Fruit fly (Drosophila melanogaster) whole organism, embryonic: ENCODE data around the gene CG7333.
A peak's percentile ranks its signal among the peaks of the same experiment; 100 is the strongest.

Source experiments
- Aef1 ChIP-seq: fragments of 200-800 bp; sonication (Bioruptor generic); IDR thresholded peaks from 3 replicates; pipeline ENCODE4 v1.3.6; 2022; ENCODE audit warnings: missing biosample characterization, missing genetic modification characterization
- Asciz ChIP-seq: fragments of 200-800 bp; sonication (Bioruptor generic); optimal IDR thresholded peaks from 2 replicates; lab custom pipeline; 2017; ENCODE audit warnings: missing biosample characterization, mild to moderate bottlenecking, missing genetic modification characterization, missing genetic modification reagents
- Bgb ChIP-seq: fragments of 200-800 bp; sonication (Bioruptor generic); IDR thresholded peaks from 2 replicates; pipeline ENCODE4 v1.3.6; 2022; ENCODE audit warnings: missing biosample characterization, missing genetic modification characterization; ENCODE audit not compliant: partially characterized antibody
- CG10274 ChIP-seq: fragments of 200-800 bp; sonication (Bioruptor generic); optimal IDR thresholded peaks from 3 replicates; lab custom pipeline; 2017; ENCODE audit warnings: missing biosample characterization, mild to moderate bottlenecking, missing genetic modification characterization
- CG10959 ChIP-seq: fragments of 200-800 bp; sonication (Bioruptor generic); IDR thresholded peaks from 2 replicates; pipeline ENCODE4 v1.3.6; 2022; ENCODE audit warnings: missing biosample characterization, missing genetic modification characterization
- CG12104 ChIP-seq: fragments of 200-800 bp; sonication (Bioruptor generic); optimal IDR thresholded peaks from 3 replicates; lab custom pipeline; 2016; ENCODE audit warnings: missing biosample characterization, missing genetic modification characterization
- CG13424 ChIP-seq: fragments of 200-800 bp; sonication (Bioruptor generic); optimal IDR thresholded peaks from 2 replicates; lab custom pipeline; 2019; ENCODE audit warnings: missing biosample characterization, mild to moderate bottlenecking, missing genetic modification characterization, moderate library complexity
- CG14050 ChIP-seq: fragments of 200-800 bp; sonication (Bioruptor generic); IDR thresholded peaks from 3 replicates; pipeline ENCODE4 v1.3.6; 2022; ENCODE audit warnings: missing biosample characterization, missing genetic modification characterization
- CG15073 ChIP-seq: fragments of 200-800 bp; sonication (Bioruptor generic); optimal IDR thresholded peaks from 2 replicates; lab custom pipeline; 2016; ENCODE audit warnings: missing biosample characterization, missing genetic modification characterization
- CG1647 ChIP-seq: fragments of 200-800 bp; sonication (Bioruptor generic); optimal IDR thresholded peaks from 3 replicates; lab custom pipeline; 2016; ENCODE audit warnings: missing biosample characterization, missing genetic modification characterization
- CG16779 ChIP-seq: fragments of 200-800 bp; sonication (Bioruptor generic); IDR thresholded peaks from 2 replicates; pipeline ENCODE4 v1.3.6; 2022; ENCODE audit warnings: missing biosample characterization, missing genetic modification characterization
- CG17829 ChIP-seq: fragments of 200-800 bp; optimal IDR thresholded peaks from 2 replicates; lab custom pipeline; 2019; ENCODE audit warnings: missing biosample characterization, mild to moderate bottlenecking, missing genetic modification characterization, moderate library complexity
- CG2712 ChIP-seq: fragments of 200-800 bp; optimal IDR thresholded peaks from 3 replicates; lab custom pipeline; 2019; ENCODE audit warnings: missing biosample characterization, mild to moderate bottlenecking, missing genetic modification characterization, moderate library complexity
- CG30431 ChIP-seq: fragments of 200-800 bp; sonication (Bioruptor generic); optimal IDR thresholded peaks from 2 replicates; lab custom pipeline; 2017; ENCODE audit warnings: missing biosample characterization, missing genetic modification characterization
- CG3407 ChIP-seq: fragments of 200-800 bp; sonication (Bioruptor generic); optimal IDR thresholded peaks from 2 replicates; lab custom pipeline; 2018; ENCODE audit warnings: missing biosample characterization, mild to moderate bottlenecking, missing genetic modification characterization
- CG8281 ChIP-seq: fragments of 200-800 bp; sonication (Bioruptor generic); optimal IDR thresholded peaks from 2 replicates; lab custom pipeline; 2018; ENCODE audit warnings: missing biosample characterization, mild to moderate bottlenecking, missing genetic modification characterization, moderate library complexity
- CG8290 ChIP-seq, 3 experiments: fragments of 200-800 bp; sonication (Bioruptor generic); optimal IDR thresholded peaks; 2 replicates each; lab custom pipeline; 2016 to 2019; ENCODE audit warnings: missing biosample characterization in 3 of 3, missing genetic modification characterization in 3 of 3, mild to moderate bottlenecking in 2 of 3, moderate library complexity in 1 of 3
- CG9817 ChIP-seq: fragments of 200-800 bp; sonication (Bioruptor generic); optimal IDR thresholded peaks from 2 replicates; lab custom pipeline; 2018; ENCODE audit warnings: missing biosample characterization, mild to moderate bottlenecking, missing genetic modification characterization, moderate library complexity
- CG9932 ChIP-seq: fragments of 200-800 bp; sonication (Bioruptor generic); IDR thresholded peaks from 2 replicates; pipeline ENCODE4 v1.3.6; 2022; ENCODE audit warnings: missing biosample characterization, missing genetic modification characterization
- Dad ChIP-seq: fragments of 200-800 bp; sonication (Bioruptor generic); optimal IDR thresholded peaks from 3 replicates; lab custom pipeline; 2016; ENCODE audit warnings: missing biosample characterization, missing genetic modification characterization
- Gsc ChIP-seq: fragments of 200-800 bp; sonication (Bioruptor generic); IDR thresholded peaks from 2 replicates; pipeline ENCODE4 v1.3.6; 2022; ENCODE audit warnings: missing biosample characterization, missing genetic modification characterization
- Gug ChIP-seq: fragments of 200-800 bp; sonication (Bioruptor generic); IDR thresholded peaks from 4 replicates; pipeline ENCODE4 v1.3.6; 2022; ENCODE audit warnings: missing biosample characterization, missing genetic modification characterization
- HLH54F ChIP-seq: fragments of 200-800 bp; sonication (Bioruptor generic); optimal IDR thresholded peaks from 3 replicates; lab custom pipeline; 2016; ENCODE audit warnings: missing biosample characterization, missing genetic modification characterization
- HLHmδ ChIP-seq: fragments of 200-800 bp; sonication (Bioruptor generic); optimal IDR thresholded peaks from 2 replicates; lab custom pipeline; 2018; ENCODE audit warnings: missing biosample characterization, mild to moderate bottlenecking, missing genetic modification characterization, moderate library complexity
- MTF-1 ChIP-seq: fragments of 200-800 bp; sonication (Bioruptor generic); optimal IDR thresholded peaks from 2 replicates; lab custom pipeline; 2018; ENCODE audit warnings: missing biosample characterization, mild to moderate bottlenecking, missing genetic modification characterization, borderline replicate concordance
- Meics ChIP-seq: fragments of 200-800 bp; sonication (Bioruptor generic); optimal IDR thresholded peaks from 2 replicates; lab custom pipeline; 2017; ENCODE audit warnings: missing biosample characterization, mild to moderate bottlenecking, missing genetic modification characterization
- Mes4 ChIP-seq: fragments of 200-800 bp; sonication (Bioruptor generic); optimal IDR thresholded peaks from 2 replicates; lab custom pipeline; 2016; ENCODE audit warnings: missing biosample characterization, missing genetic modification characterization
- TFAM ChIP-seq: fragments of 200-800 bp; sonication (Bioruptor generic); optimal IDR thresholded peaks from 2 replicates; lab custom pipeline; 2017; ENCODE audit warnings: missing biosample characterization, missing genetic modification characterization, inconsistent platforms
- Trl ChIP-seq, 3 experiments: fragments of >200 bp in 2 of 3; fragments of 200-800 bp in 1 of 3; sonication (Bioruptor generic) in 1 of 3; optimal IDR thresholded peaks; 2 replicates in 1 of 3; 3 replicates in 2 of 3; lab custom pipeline; 2016 to 2017; ENCODE audit warnings: missing biosample characterization in 1 of 3, missing genetic modification characterization in 1 of 3
- ab ChIP-seq: fragments of 200-800 bp; sonication (Bioruptor generic); optimal IDR thresholded peaks from 2 replicates; lab custom pipeline; 2016; ENCODE audit warnings: missing biosample characterization, missing genetic modification characterization
- cg ChIP-seq: fragments of 200-800 bp; sonication (Bioruptor generic); optimal IDR thresholded peaks from 3 replicates; lab custom pipeline; 2019; ENCODE audit warnings: missing biosample characterization, mild to moderate bottlenecking, missing genetic modification characterization, moderate library complexity
- chif ChIP-seq, 2 experiments: fragments of 200-800 bp; sonication (Bioruptor generic); optimal IDR thresholded peaks; 3 replicates each; lab custom pipeline; 2016; ENCODE audit warnings: missing biosample characterization in 2 of 2, missing genetic modification characterization in 2 of 2
- chm ChIP-seq: fragments of 200-800 bp; sonication (Bioruptor generic); IDR thresholded peaks from 2 replicates; pipeline ENCODE4 v1.3.6; 2022; ENCODE audit warnings: missing biosample characterization, missing genetic modification characterization
- ci ChIP-seq: fragments of 200-800 bp; sonication (Bioruptor generic); IDR thresholded peaks from 3 replicates; pipeline ENCODE4 v1.3.6; 2022; ENCODE audit warnings: missing biosample characterization, missing genetic modification characterization
- dpn ChIP-seq, 2 experiments: fragments of 200-800 bp; sonication (Bioruptor generic); optimal IDR thresholded peaks; 3 replicates each; lab custom pipeline; 2016; ENCODE audit warnings: missing biosample characterization in 2 of 2, missing genetic modification characterization in 2 of 2
- ems ChIP-seq: fragments of 200-800 bp; sonication (Bioruptor generic); optimal IDR thresholded peaks from 3 replicates; lab custom pipeline; 2016; ENCODE audit warnings: missing biosample characterization, missing genetic modification characterization
- fd96Cb ChIP-seq: fragments of 200-800 bp; sonication (Bioruptor generic); optimal IDR thresholded peaks from 2 replicates; lab custom pipeline; 2018; ENCODE audit warnings: missing biosample characterization, mild to moderate bottlenecking, missing genetic modification characterization, moderate library complexity
- ind ChIP-seq: fragments of 200-800 bp; sonication (Bioruptor generic); optimal IDR thresholded peaks from 3 replicates; lab custom pipeline; 2016; ENCODE audit warnings: missing biosample characterization, missing genetic modification characterization
- jigr1 ChIP-seq: fragments of 200-800 bp; sonication (Bioruptor generic); IDR thresholded peaks from 3 replicates; pipeline ENCODE4 v1.3.6; 2022; ENCODE audit warnings: missing biosample characterization, missing genetic modification characterization
- klu ChIP-seq: fragments of 200-800 bp; sonication (Bioruptor generic); IDR thresholded peaks from 2 replicates; pipeline ENCODE4 v1.3.6; 2022; ENCODE audit warnings: missing biosample characterization, missing genetic modification characterization
- knrl ChIP-seq: fragments of 200-800 bp; sonication (Bioruptor generic); IDR thresholded peaks from 3 replicates; pipeline ENCODE4 v1.3.6; 2022; ENCODE audit warnings: missing biosample characterization, missing genetic modification characterization; ENCODE audit not compliant: partially characterized antibody
- lbe ChIP-seq: fragments of 200-800 bp; sonication (Bioruptor generic); optimal IDR thresholded peaks from 2 replicates; lab custom pipeline; 2016; ENCODE audit warnings: missing biosample characterization, mild to moderate bottlenecking, missing genetic modification characterization
- pita ChIP-seq: fragments of 200-800 bp; sonication (Bioruptor generic); optimal IDR thresholded peaks from 2 replicates; lab custom pipeline; 2017; ENCODE audit warnings: missing biosample characterization, mild to moderate bottlenecking, missing genetic modification characterization
- sd ChIP-seq: fragments of 200-800 bp; sonication (Bioruptor generic); optimal IDR thresholded peaks from 3 replicates; lab custom pipeline; 2018; ENCODE audit warnings: missing biosample characterization, mild to moderate bottlenecking, missing genetic modification characterization, moderate library complexity
- sqz ChIP-seq: fragments of 200-800 bp; sonication (Bioruptor generic); optimal IDR thresholded peaks from 3 replicates; lab custom pipeline; 2018; ENCODE audit warnings: missing biosample characterization, mild to moderate bottlenecking, missing genetic modification characterization
- ssp ChIP-seq: fragments of 200-800 bp; sonication (Bioruptor generic); IDR thresholded peaks from 2 replicates; pipeline ENCODE4 v1.3.6; 2022; ENCODE audit warnings: missing biosample characterization, missing genetic modification characterization
- tgo ChIP-seq: fragments of 200-800 bp; sonication (Bioruptor generic); IDR thresholded peaks from 3 replicates; pipeline ENCODE4 v1.3.6; 2022; ENCODE audit warnings: missing biosample characterization, missing genetic modification characterization
- unc-4 ChIP-seq: fragments of 200-800 bp; sonication (Bioruptor generic); IDR thresholded peaks from 2 replicates; pipeline ENCODE4 v1.3.6; 2022; ENCODE audit warnings: missing biosample characterization, missing genetic modification characterization; ENCODE audit not compliant: partially characterized antibody
- usp ChIP-seq: fragments of >200 bp; optimal IDR thresholded peaks from 2 replicates; lab custom pipeline; 2017; ENCODE audit warnings: missing biosample characterization, missing genetic modification characterization
- vnd ChIP-seq: fragments of 200-800 bp; sonication (Bioruptor generic); IDR thresholded peaks from 3 replicates; pipeline ENCODE4 v1.3.6; 2022; ENCODE audit warnings: missing biosample characterization, missing genetic modification characterization; ENCODE audit not compliant: partially characterized antibody

Gene CG7333

DNA sequence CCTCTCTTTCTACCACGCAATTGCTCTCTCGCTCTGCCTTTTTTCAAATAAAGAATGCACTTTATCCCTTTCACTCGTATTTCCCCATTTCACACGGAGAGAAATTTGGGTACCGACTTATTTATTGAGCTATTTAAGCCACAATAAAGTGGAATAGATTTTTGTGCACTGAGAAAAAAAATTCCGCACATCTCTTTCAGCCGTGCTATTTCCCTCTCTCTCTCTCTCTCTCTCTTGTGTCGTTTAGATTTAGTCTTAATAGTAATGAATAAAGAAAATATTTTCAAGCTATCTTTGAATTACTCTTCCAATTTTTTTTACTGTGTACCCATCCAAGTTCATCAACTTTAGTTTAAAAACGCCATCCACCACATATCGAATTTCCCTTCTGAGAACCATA, 23.2 kb downstream of the CG7333 start (continued):
- TF ChIP-seq lbe (GFP tag; lab: Kevin White, UChicago) = no peak
- TF ChIP-seq HLH54F (GFP tag; lab: Kevin White, UChicago) = peak; percentile 60
- TF ChIP-seq tgo (GFP tag; lab: Robert Waterston, UW) = peak; percentile 57; the same call in 2 of the 3 replicates
- peak; percentile 28 for TF ChIP-seq CG9817 (tag; lab: Kevin White, UChicago)
- TF ChIP-seq knrl (GFP tag; lab: Robert Waterston, UW) = no peak
- no peak for TF ChIP-seq Mes4 (GFP tag; lab: Kevin White, UChicago)
- no peak for TF ChIP-seq usp (GFP tag; lab: Kevin White, UChicago)
- TF ChIP-seq Trl (optimal IDR thresholded peaks at IDR 0.05; lab: Kevin White, UChicago) = peak in 1 of 2 experiments; percentile 14
- TF ChIP-seq Trl (GFP tag; optimal IDR thresholded peaks at IDR 0.05; lab: Kevin White, UChicago) = peak; percentile 23
- TF ChIP-seq CG3407 (GFP tag; lab: Kevin White, UChicago) = no peak
- TF ChIP-seq CG13424 (tag; lab: Kevin White, UChicago) = peak; percentile 34
- TF ChIP-seq ab (GFP tag; lab: Kevin White, UChicago) = no peak
- no peak for TF ChIP-seq ssp (GFP tag; lab: Robert Waterston, UW)
- no peak for TF ChIP-seq CG15073 (GFP tag; lab: Kevin White, UChicago)
- no peak for TF ChIP-seq klu
- TF ChIP-seq vnd = no peak
- TF ChIP-seq pita (GFP tag; lab: Kevin White, UChicago) = no peak
- TF ChIP-seq CG12104 (GFP tag; lab: Kevin White, UChicago) = no peak
- TF ChIP-seq fd96Cb = peak; percentile 62
- TF ChIP-seq jigr1 (GFP tag; lab: Robert Waterston, UW) = no peak
- TF ChIP-seq Asciz = peak; percentile 69
- TF ChIP-seq CG17829 (tag; lab: Kevin White, UChicago) = peak; percentile 40
- TF ChIP-seq CG14050 (GFP tag; lab: Robert Waterston, UW) = peak; percentile 64
- TF ChIP-seq CG8281 (tag; lab: Kevin White, UChicago) = no peak
- no peak for TF ChIP-seq unc-4 (GFP tag; lab: Robert Waterston, UW)
- peak; percentile 19 for TF ChIP-seq CG30431
- TF ChIP-seq TFAM (GFP tag; lab: Kevin White, UChicago) = no peak
- peak; percentile 43 for TF ChIP-seq Meics (GFP tag; lab: Kevin White, UChicago)
- no peak for TF ChIP-seq CG8290 (GFP tag; optimal IDR thresholded peaks at IDR 0.05; lab: Kevin White, UChicago)
- no peak for TF ChIP-seq CG8290 (tag; optimal IDR thresholded peaks at IDR 0.05; lab: Kevin White, UChicago)
- peak; percentile 62 for TF ChIP-seq Aef1 (GFP tag; lab: Robert Waterston, UW)
- TF ChIP-seq sqz = no peak
- TF ChIP-seq CG2712 (tag; lab: Kevin White, UChicago) = peak; percentile 64
- TF ChIP-seq HLHmδ = no peak
- peak; percentile 17 for TF ChIP-seq Dad
- TF ChIP-seq ems (GFP tag; lab: Kevin White, UChicago) = peak; percentile 61
- no peak for TF ChIP-seq CG10274 (GFP tag; lab: Kevin White, UChicago)
- TF ChIP-seq Bgb (GFP tag; lab: Robert Waterston, UW) = no peak
- TF ChIP-seq CG1647 = no peak
- TF ChIP-seq CG9932 (GFP tag; lab: Robert Waterston, UW) = peak; percentile 54; the same call in 1 of the 2 replicates
- 0 out of 2 replicates have a peak, but pooled peaks have one; percentile 25 for TF ChIP-seq CG16779
- TF ChIP-seq cg (GFP tag; lab: Kevin White, UChicago) = no peak
- TF ChIP-seq dpn (GFP tag; optimal IDR thresholded peaks at IDR 0.05; lab: Kevin White, UChicago) = peak; percentile 53 to 60
- TF ChIP-seq chif (GFP tag; optimal IDR thresholded peaks at IDR 0.05; lab: Kevin White, UChicago) = peak; percentile 21 to 48
- TF ChIP-seq Gsc = no peak
- TF ChIP-seq chm (GFP tag; lab: Robert Waterston, UW) = no peak
- TF ChIP-seq sd (tag; lab: Kevin White, UChicago) = no peak
- peak; percentile 74; the same call in 2 of the 3 replicates for TF ChIP-seq ci (GFP tag; lab: Robert Waterston, UW)
- TF ChIP-seq ind (GFP tag; lab: Kevin White, UChicago) = peak; percentile 69
- TF ChIP-seq MTF-1 (GFP tag; lab: Kevin White, UChicago) = no peak
- TF ChIP-seq Gug = peak; percentile 66
- no peak for TF ChIP-seq CG10959 (GFP tag; lab: Robert Waterston, UW)
